Fruit fly (Drosophila melanogaster) whole organism, embryonic: ENCODE data around the gene CCAP.

Experiments
- Adf1 ChIP-seq: fragments of 200-800 bp; sonication (Bioruptor generic); IDR thresholded peaks from 2 replicates; pipeline ENCODE4 v1.3.6; 2022; ENCODE audit warnings: missing biosample characterization, missing genetic modification characterization
- CG10209 ChIP-seq: fragments of 200-800 bp; sonication (Bioruptor generic); optimal IDR thresholded peaks from 3 replicates; lab custom pipeline; 2017; ENCODE audit warnings: missing biosample characterization, mild to moderate bottlenecking, missing genetic modification characterization, missing genetic modification reagents
- CG11723 ChIP-seq: fragments of 200-800 bp; sonication (Bioruptor generic); optimal IDR thresholded peaks from 2 replicates; lab custom pipeline; 2017; ENCODE audit warnings: missing biosample characterization, mild to moderate bottlenecking, missing genetic modification characterization
- CG12236 ChIP-seq: fragments of 200-800 bp; sonication (Bioruptor generic); optimal IDR thresholded peaks from 2 replicates; lab custom pipeline; 2016; ENCODE audit warnings: missing biosample characterization, missing genetic modification characterization
- CG14441 ChIP-seq: fragments of 200-800 bp; sonication (Bioruptor generic); IDR thresholded peaks from 2 replicates; pipeline ENCODE4 v1.3.6; 2022; ENCODE audit warnings: missing biosample characterization, missing genetic modification characterization
- CG14667 ChIP-seq: fragments of 200-800 bp; sonication (Bioruptor generic); IDR thresholded peaks from 2 replicates; pipeline ENCODE4 v1.3.6; 2022; ENCODE audit warnings: missing biosample characterization, missing genetic modification characterization
- CG15011 ChIP-seq: fragments of 200-800 bp; sonication (Bioruptor generic); optimal IDR thresholded peaks from 3 replicates; lab custom pipeline; 2018; ENCODE audit warnings: missing biosample characterization, mild to moderate bottlenecking, missing genetic modification characterization
- CG1529 ChIP-seq: fragments of 200-800 bp; sonication (Bioruptor generic); optimal IDR thresholded peaks from 3 replicates; lab custom pipeline; 2018; ENCODE audit warnings: missing biosample characterization, missing genetic modification characterization
- CG17385 ChIP-seq: fragments of 200-800 bp; sonication (Bioruptor generic); optimal IDR thresholded peaks from 3 replicates; lab custom pipeline; 2018; ENCODE audit warnings: missing biosample characterization, mild to moderate bottlenecking, missing genetic modification characterization
- CG2116 ChIP-seq: fragments of 200-800 bp; sonication (Bioruptor generic); optimal IDR thresholded peaks from 3 replicates; lab custom pipeline; 2018; ENCODE audit warnings: missing biosample characterization, mild to moderate bottlenecking, missing genetic modification characterization
- CG2129 ChIP-seq: fragments of 200-800 bp; sonication (Bioruptor generic); IDR thresholded peaks from 2 replicates; pipeline ENCODE4 v1.3.6; 2022; ENCODE audit warnings: missing biosample characterization, missing genetic modification characterization; ENCODE audit not compliant: partially characterized antibody
- CG2199 ChIP-seq: fragments of 200-800 bp; sonication (Bioruptor generic); IDR thresholded peaks from 3 replicates; pipeline ENCODE4 v1.3.6; 2022; ENCODE audit warnings: missing biosample characterization, missing genetic modification characterization
- CG2712 ChIP-seq: fragments of 200-800 bp; optimal IDR thresholded peaks from 3 replicates; lab custom pipeline; 2019; ENCODE audit warnings: missing biosample characterization, mild to moderate bottlenecking, missing genetic modification characterization, moderate library complexity
- CG33557 ChIP-seq: fragments of 200-800 bp; sonication (Bioruptor generic); optimal IDR thresholded peaks from 2 replicates; lab custom pipeline; 2019; ENCODE audit warnings: missing biosample characterization, mild to moderate bottlenecking, missing genetic modification characterization, moderate library complexity
- CG3407 ChIP-seq: fragments of 200-800 bp; sonication (Bioruptor generic); optimal IDR thresholded peaks from 2 replicates; lab custom pipeline; 2018; ENCODE audit warnings: missing biosample characterization, mild to moderate bottlenecking, missing genetic modification characterization
- CG34224 ChIP-seq: fragments of 200-800 bp; sonication (Bioruptor generic); IDR thresholded peaks from 3 replicates; pipeline ENCODE4 v1.3.6; 2022; ENCODE audit warnings: missing biosample characterization, missing genetic modification characterization; ENCODE audit not compliant: partially characterized antibody
- CG3847 ChIP-seq: fragments of 200-800 bp; sonication (Bioruptor generic); IDR thresholded peaks from 2 replicates; pipeline ENCODE4 v1.3.6; 2022; ENCODE audit warnings: missing biosample characterization, missing genetic modification characterization
- CG6791 ChIP-seq: fragments of 200-800 bp; sonication (Bioruptor generic); IDR thresholded peaks from 3 replicates; pipeline ENCODE4 v1.3.6; 2022; ENCODE audit warnings: missing biosample characterization, missing genetic modification characterization; ENCODE audit not compliant: partially characterized antibody
- CG7372 ChIP-seq: fragments of 200-800 bp; sonication (Bioruptor generic); IDR thresholded peaks from 2 replicates; pipeline ENCODE4 v1.3.6; 2022; ENCODE audit warnings: missing biosample characterization, missing genetic modification characterization
- CG7556 ChIP-seq: fragments of 200-800 bp; sonication (Bioruptor generic); optimal IDR thresholded peaks from 2 replicates; lab custom pipeline; 2017; ENCODE audit warnings: missing biosample characterization, mild to moderate bottlenecking, missing genetic modification characterization
- CG7786 ChIP-seq: fragments of 200-800 bp; sonication (Bioruptor generic); optimal IDR thresholded peaks from 2 replicates; lab custom pipeline; 2016; ENCODE audit warnings: missing biosample characterization, missing genetic modification characterization
- CTCF ChIP-seq: fragments of 200-800 bp; sonication (Bioruptor generic); optimal IDR thresholded peaks from 2 replicates; lab custom pipeline; 2017; ENCODE audit warnings: missing biosample characterization, mild to moderate bottlenecking, missing genetic modification characterization, moderate library complexity
- Fer2 ChIP-seq: fragments of 200-800 bp; sonication (Bioruptor generic); optimal IDR thresholded peaks from 2 replicates; lab custom pipeline; 2018; ENCODE audit warnings: missing biosample characterization, mild to moderate bottlenecking, missing genetic modification characterization, moderate library complexity
- Gug ChIP-seq: fragments of 200-800 bp; sonication (Bioruptor generic); IDR thresholded peaks from 4 replicates; pipeline ENCODE4 v1.3.6; 2022; ENCODE audit warnings: missing biosample characterization, missing genetic modification characterization
- HHEX ChIP-seq: fragments of 200-800 bp; sonication (Bioruptor generic); optimal IDR thresholded peaks from 3 replicates; lab custom pipeline; 2017; ENCODE audit warnings: missing biosample characterization, mild to moderate bottlenecking, missing genetic modification characterization, missing genetic modification reagents
- Jarid2 ChIP-seq: fragments of 200-800 bp; sonication (Bioruptor generic); optimal IDR thresholded peaks from 3 replicates; lab custom pipeline; 2017; ENCODE audit warnings: mild to moderate bottlenecking, missing biosample characterization, missing genetic modification reagents, missing genetic modification characterization
- NC2β ChIP-seq: fragments of 200-800 bp; sonication (Bioruptor generic); optimal IDR thresholded peaks from 2 replicates; lab custom pipeline; 2016; ENCODE audit warnings: missing biosample characterization, missing genetic modification characterization
- NK7.1 ChIP-seq: fragments of 200-800 bp; sonication (Bioruptor generic); optimal IDR thresholded peaks from 3 replicates; lab custom pipeline; 2016; ENCODE audit warnings: missing biosample characterization, missing genetic modification characterization
- Oli ChIP-seq: fragments of 200-800 bp; sonication (Bioruptor generic); optimal IDR thresholded peaks from 2 replicates; lab custom pipeline; 2018; ENCODE audit warnings: missing biosample characterization, mild to moderate bottlenecking, missing genetic modification characterization, moderate library complexity
- Sry-δ ChIP-seq: fragments of 200-800 bp; sonication (Bioruptor generic); optimal IDR thresholded peaks from 2 replicates; lab custom pipeline; 2016; ENCODE audit warnings: missing biosample characterization, missing genetic modification characterization
- Trl ChIP-seq, 3 experiments: fragments of >200 bp in 2 of 3; fragments of 200-800 bp in 1 of 3; sonication (Bioruptor generic) in 1 of 3; optimal IDR thresholded peaks; 2 replicates in 1 of 3; 3 replicates in 2 of 3; lab custom pipeline; 2016 to 2017; ENCODE audit warnings: missing biosample characterization in 1 of 3, missing genetic modification characterization in 1 of 3
- Xbp1 ChIP-seq: fragments of 200-800 bp; sonication (Bioruptor generic); optimal IDR thresholded peaks from 3 replicates; lab custom pipeline; 2016; ENCODE audit warnings: missing biosample characterization, mild to moderate bottlenecking, missing genetic modification characterization
- ap ChIP-seq: fragments of 200-800 bp; sonication (Bioruptor generic); IDR thresholded peaks from 2 replicates; pipeline ENCODE4 v1.3.6; 2022; ENCODE audit warnings: missing biosample characterization, missing genetic modification characterization
- ase ChIP-seq: fragments of 200-800 bp; sonication (Bioruptor generic); IDR thresholded peaks from 3 replicates; pipeline ENCODE4 v1.3.6; 2022; ENCODE audit warnings: missing biosample characterization, missing genetic modification characterization
- bsh ChIP-seq, 2 experiments: fragments of 200-800 bp; sonication (Bioruptor generic); optimal IDR thresholded peaks; 2 replicates each; lab custom pipeline; 2017 to 2018; ENCODE audit warnings: mild to moderate bottlenecking in 2 of 2, missing biosample characterization in 2 of 2, missing genetic modification characterization in 2 of 2, moderate library complexity in 1 of 2
- chm ChIP-seq: fragments of 200-800 bp; sonication (Bioruptor generic); IDR thresholded peaks from 2 replicates; pipeline ENCODE4 v1.3.6; 2022; ENCODE audit warnings: missing biosample characterization, missing genetic modification characterization
- dpn ChIP-seq, 2 experiments: fragments of 200-800 bp; sonication (Bioruptor generic); optimal IDR thresholded peaks; 3 replicates each; lab custom pipeline; 2016; ENCODE audit warnings: missing biosample characterization in 2 of 2, missing genetic modification characterization in 2 of 2
- gcm2 ChIP-seq: fragments of 200-800 bp; sonication (Bioruptor generic); optimal IDR thresholded peaks from 2 replicates; lab custom pipeline; 2016; ENCODE audit warnings: missing biosample characterization, missing genetic modification characterization
- gsb ChIP-seq: fragments of 200-800 bp; sonication (Bioruptor generic); IDR thresholded peaks from 2 replicates; pipeline ENCODE4 v1.3.6; 2022; ENCODE audit warnings: missing biosample characterization, missing genetic modification characterization
- ham ChIP-seq: fragments of 200-800 bp; sonication (Bioruptor generic); IDR thresholded peaks from 2 replicates; pipeline ENCODE4 v1.3.6; 2022; ENCODE audit warnings: missing biosample characterization, missing genetic modification characterization
- nau ChIP-seq: fragments of 200-800 bp; sonication (Bioruptor generic); optimal IDR thresholded peaks from 3 replicates; lab custom pipeline; 2017; ENCODE audit warnings: missing biosample characterization, mild to moderate bottlenecking, missing genetic modification characterization, missing genetic modification reagents
- nom ChIP-seq: fragments of 200-800 bp; sonication (Bioruptor generic); optimal IDR thresholded peaks from 2 replicates; lab custom pipeline; 2017; ENCODE audit warnings: missing biosample characterization, missing genetic modification characterization, mild to moderate bottlenecking, moderate library complexity, missing genetic modification reagents
- odd ChIP-seq: fragments of 200-800 bp; sonication (Bioruptor generic); optimal IDR thresholded peaks from 2 replicates; lab custom pipeline; 2017; ENCODE audit warnings: missing biosample characterization, mild to moderate bottlenecking, missing genetic modification characterization
- org-1 ChIP-seq: fragments of 200-800 bp; sonication (Bioruptor generic); optimal IDR thresholded peaks from 2 replicates; lab custom pipeline; 2017; ENCODE audit warnings: missing biosample characterization, missing genetic modification characterization
- prd ChIP-seq, 3 experiments: fragments of >200 bp in 2 of 3; fragments of 200-800 bp in 1 of 3; sonication (Bioruptor generic) in 1 of 3; optimal IDR thresholded peaks in 2 of 3; IDR thresholded peaks in 1 of 3; 2 replicates in 2 of 3; 3 replicates in 1 of 3; pipeline versions ENCODE4 v1.3.6 to Lab custom; 2017 to 2022; ENCODE audit warnings: missing biosample characterization in 1 of 3, missing genetic modification characterization in 1 of 3
- so ChIP-seq: fragments of 200-800 bp; sonication (Bioruptor generic); IDR thresholded peaks from 3 replicates; pipeline ENCODE4 v1.3.6; 2022; ENCODE audit warnings: missing biosample characterization, missing genetic modification characterization
- tap ChIP-seq: fragments of 200-800 bp; optimal IDR thresholded peaks from 3 replicates; lab custom pipeline; 2019; ENCODE audit warnings: missing biosample characterization, mild to moderate bottlenecking, missing genetic modification characterization, moderate library complexity
- toy ChIP-seq: fragments of 200-800 bp; sonication (Bioruptor generic); IDR thresholded peaks from 2 replicates; pipeline ENCODE4 v1.3.6; 2022; ENCODE audit warnings: missing biosample characterization, missing genetic modification characterization
- zfh1 ChIP-seq: fragments of 200-800 bp; sonication (Bioruptor generic); IDR thresholded peaks from 3 replicates; pipeline ENCODE4 v1.3.6; 2022; ENCODE audit warnings: missing biosample characterization, missing genetic modification characterization

CCAP gene

DNA sequence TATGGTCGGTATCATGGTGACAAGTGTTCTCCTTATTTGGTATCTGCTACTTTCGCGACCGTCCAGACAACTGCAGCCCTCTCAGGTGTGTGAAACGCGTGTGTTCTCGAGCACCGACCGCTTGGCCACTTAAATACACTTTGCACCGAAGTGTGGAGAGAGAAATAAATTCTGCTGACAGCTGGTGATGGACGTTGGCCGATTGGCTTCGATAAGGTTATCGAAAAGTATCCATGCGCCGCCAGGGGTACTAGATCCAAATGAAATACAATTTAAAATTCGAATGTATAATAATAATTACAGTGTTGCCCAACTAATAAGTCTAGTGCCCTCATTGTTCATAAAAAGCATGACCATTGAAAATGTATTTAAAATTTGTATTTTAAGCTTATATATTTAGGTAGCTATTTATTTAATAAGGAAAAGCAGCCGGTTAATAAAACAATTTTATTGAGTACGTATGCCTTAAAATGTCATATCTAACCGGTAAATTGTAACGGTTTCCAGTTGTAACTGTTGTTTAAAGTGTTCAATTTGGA lies 15.5 kb downstream of the CCAP start, which contains the start of the genes Gclm and CG17625 (continued):
- TF ChIP-seq Xbp1 (peak; percentile 62), zfh1 (GFP tag; lab: Robert Waterston, UW) (peak; percentile 38; the same call in 1 of the 3 replicates), CG14441 (GFP tag; lab: Robert Waterston, UW) (peak; percentile 49; the same call in 1 of the 2 replicates), dpn (GFP tag; optimal IDR thresholded peaks at IDR 0.05; lab: Kevin White, UChicago) (peak; percentile 21 to 55), gcm2 (no peak), ap (no peak), Trl (optimal IDR thresholded peaks at IDR 0.05; lab: Kevin White, UChicago) (no peak), Trl (GFP tag; optimal IDR thresholded peaks at IDR 0.05; lab: Kevin White, UChicago) (no peak), CG2116 (GFP tag; lab: Kevin White, UChicago) (peak; percentile 70), nau (GFP tag; lab: Kevin White, UChicago) (no peak), CG7786 (GFP tag; lab: Kevin White, UChicago) (no peak), CTCF (GFP tag; lab: Kevin White, UChicago) (peak; percentile 32), prd (optimal IDR thresholded peaks at IDR 0.05; lab: Kevin White, UChicago) (no peak), prd (GFP tag; IDR thresholded peaks at IDR 0.05; lab: Robert Waterston, UW) (peak; percentile 67), Adf1 (GFP tag; lab: Robert Waterston, UW) (peak; percentile 40), CG2712 (tag; lab: Kevin White, UChicago) (peak; percentile 68), Oli (tag; lab: Kevin White, UChicago) (no peak), chm (peak; percentile 66; the same call in 1 of the 2 replicates), CG2199 (GFP tag; lab: Robert Waterston, UW) (peak; percentile 61; the same call in 1 of the 3 replicates), NK7.1 (GFP tag; lab: Kevin White, UChicago) (no peak), Gug (GFP tag; lab: Robert Waterston, UW) (peak; percentile 6; the same call in 1 of the 4 replicates), so (0 out of 3 replicates have a peak, but pooled peaks have one; percentile 32), CG3847 (GFP tag; lab: Robert Waterston, UW) (peak; percentile 48), CG7556 (GFP tag; lab: Kevin White, UChicago) (peak; percentile 58), CG15011 (GFP tag; lab: Kevin White, UChicago) (no peak), toy (GFP tag; lab: Robert Waterston, UW) (0 out of 2 replicates have a peak, but pooled peaks have one; percentile 10), HHEX (GFP tag; lab: Kevin White, UChicago) (no peak), CG14667 (peak; percentile 30; the same call in 1 of the 2 replicates), ase (GFP tag; lab: Robert Waterston, UW) (peak; percentile 33; the same call in 1 of the 3 replicates), Jarid2 (GFP tag; lab: Kevin White, UChicago) (peak; percentile 73), CG33557 (GFP tag; lab: Kevin White, UChicago) (peak; percentile 50), CG7372 (GFP tag; lab: Robert Waterston, UW) (peak; percentile 27; the same call in 1 of the 2 replicates), CG11723 (GFP tag; lab: Kevin White, UChicago) (no peak), CG34224 (GFP tag; lab: Robert Waterston, UW) (peak; percentile 75), nom (no peak), CG3407 (no peak), org-1 (GFP tag; lab: Kevin White, UChicago) (no peak), tap (tag; lab: Kevin White, UChicago) (peak; percentile 53), ham (GFP tag; lab: Robert Waterston, UW) (no peak), CG6791 (GFP tag; lab: Robert Waterston, UW) (peak; percentile 76), odd (no peak), Fer2 (tag; lab: Kevin White, UChicago) (no peak), CG12236 (GFP tag; lab: Kevin White, UChicago) (peak; percentile 14), gsb (0 out of 2 replicates have a peak, but pooled peaks have one; percentile 32), CG2129 (GFP tag; lab: Robert Waterston, UW) (peak; percentile 49; the same call in 1 of the 2 replicates), CG10209 (GFP tag; lab: Kevin White, UChicago) (peak; percentile 19), NC2β (peak; percentile 4), bsh (GFP tag; optimal IDR thresholded peaks at IDR 0.05; lab: Kevin White, UChicago) (peak; percentile 46 to 55), Sry-δ (GFP tag; lab: Kevin White, UChicago) (peak; percentile 92), CG17385 (peak; percentile 24), CG1529 (GFP tag; lab: Kevin White, UChicago) (no peak)
